Worm (Caenorhabditis elegans) whole organism, dauer: ENCODE data around the gene pals-29.

ENCODE experiments used
- unc-62 ChIP-seq: sonication (generic microtip); optimal IDR thresholded peaks from 2 replicates; lab custom pipeline; 2017; ENCODE audit warnings: missing biosample characterization, missing genetic modification reagents, missing genetic modification characterization

pals-29 gene

ce11 chrIV:14547292-14547691 lies 4.9 kb upstream of the pals-29 start:
- TF ChIP-seq unc-62 (GFP tag; lab: Kevin White, UChicago), result no peak

ce11 chrIV:14536911-14537310 lies 5.5 kb downstream of the pals-29 start, which contains the start of gene T27E7.5:
T27E7.5 (plus strand) TSS chrIV:14537163.
- no peak for TF ChIP-seq unc-62 (GFP tag; lab: Kevin White, UChicago)

ce11 chrIV:14534967-14535366 lies 7.5 kb downstream of the pals-29 start, which contains the start of gene T27E7.4:
T27E7.4 (minus strand) TSS chrIV:14535067.
- TF ChIP-seq unc-62 (GFP tag; lab: Kevin White, UChicago), result no peak

- no peak for TF ChIP-seq unc-62 (GFP tag; lab: Kevin White, UChicago)
Observed at ce11 chrIV:14532366-14532765, 10.1 kb downstream of the pals-29 start.

ce11 chrIV:14530031-14530430 lies 12.4 kb downstream of the pals-29 start:
- TF ChIP-seq unc-62 (GFP tag; lab: Kevin White, UChicago), result no peak

- TF ChIP-seq unc-62 (GFP tag; lab: Kevin White, UChicago), result no peak
Observed at ce11 chrIV:14528718-14529117, 13.7 kb downstream of the pals-29 start, which contains the start of gene T27E7.3. T27E7.3 (plus strand) TSS chrIV:14529018.

- no peak for TF ChIP-seq unc-62 (GFP tag; lab: Kevin White, UChicago)
Observed at ce11 chrIV:14523568-14523967, 18.8 kb downstream of the pals-29 start, which contains the start of gene srh-63. srh-63 (plus strand) TSS chrIV:14523868.

- TF ChIP-seq unc-62 (GFP tag; lab: Kevin White, UChicago), result no peak
Observed at ce11 chrIV:14519423-14519822, 23.0 kb downstream of the pals-29 start, which contains the start of the genes Y57G11A.2 and T27E7.1. Y57G11A.2 (minus strand) TSS chrIV:14519523. T27E7.1 (plus strand) TSS chrIV:14519759.

- TF ChIP-seq unc-62 (GFP tag; lab: Kevin White, UChicago), result no peak
Observed at ce11 chrIV:14515162-14515561, 27.3 kb downstream of the pals-29 start.

- TF ChIP-seq unc-62 (GFP tag; lab: Kevin White, UChicago), result no peak
Observed at ce11 chrIV:14512405-14512804, 30.0 kb downstream of the pals-29 start, which contains the start of gene Y57G11A.5. Y57G11A.5 (minus strand) TSS chrIV:14512505.

- no peak for TF ChIP-seq unc-62 (GFP tag; lab: Kevin White, UChicago)
Observed at ce11 chrIV:14506995-14507394, 35.4 kb downstream of the pals-29 start.

- TF ChIP-seq unc-62 (GFP tag; lab: Kevin White, UChicago), result no peak
Observed at ce11 chrIV:14506042-14506441, 36.4 kb downstream of the pals-29 start.

- no peak for TF ChIP-seq unc-62 (GFP tag; lab: Kevin White, UChicago)
Observed at ce11 chrIV:14505066-14505465, 37.4 kb downstream of the pals-29 start, which contains the start of gene tag-273. tag-273 (minus strand) TSS chrIV:14505166.

ce11 chrIV:14496494-14496893 lies 45.9 kb downstream of the pals-29 start:
- no peak for TF ChIP-seq unc-62 (GFP tag; lab: Kevin White, UChicago)

ce11 chrIV:14495474-14495873 lies 46.9 kb downstream of the pals-29 start:
- no peak for TF ChIP-seq unc-62 (GFP tag; lab: Kevin White, UChicago)

ce11 chrIV:14491135-14491534 lies 51.3 kb downstream of the pals-29 start:
- no peak for TF ChIP-seq unc-62 (GFP tag; lab: Kevin White, UChicago)
